Worm (Caenorhabditis elegans): Measurements from ENCODE around the gene nmt-1.

nmt-1 gene

ce11 chrIII:6158642-6159475, 42.7 kb upstream of the nmt-1 start, which contains the start of gene nfm-1 (continued):
- TF ChIP-seq vab-15 (tag; optimal IDR thresholded peaks at IDR 0.05) (peak; percentile 15), sup-37 (GFP tag; optimal IDR thresholded peaks at IDR 0.05) (peak; percentile 10), tlp-1 (tag; optimal IDR thresholded peaks at IDR 0.05) (no peak), unc-62 (GFP tag; optimal IDR thresholded peaks at IDR 0.05) (no peak), swsn-7 (tag; optimal IDR thresholded peaks at IDR 0.05) (peak; percentile 59), fkh-4 (tag; optimal IDR thresholded peaks at IDR 0.05; ENCODE audit: borderline replicate concordance) (no peak), lsy-2 (tag; optimal IDR thresholded peaks at IDR 0.05) (peak; percentile 45 to 73), efl-1 (optimal IDR thresholded peaks at IDR 0.05) (peak; percentile 50 to 62), efl-1 (GFP tag; optimal IDR thresholded peaks at IDR 0.05 in 1 of 2) (peak; percentile 30 to 93), unc-30 (tag; optimal IDR thresholded peaks at IDR 0.05) (no peak), nhr-20 (tag; optimal IDR thresholded peaks at IDR 0.05) (peak; percentile 38), elt-2 (tag; optimal IDR thresholded peaks at IDR 0.05) (peak; percentile 81), snu-23 (GFP tag; optimal IDR thresholded peaks at IDR 0.05) (peak; percentile 66), dsc-1 (tag; optimal IDR thresholded peaks at IDR 0.05) (peak; percentile 60), dpl-1 (GFP tag; optimal IDR thresholded peaks at IDR 0.05) (peak; percentile 13 to 48 (median 26)), C16A3.4 (tag; optimal IDR thresholded peaks at IDR 0.05) (peak; percentile 57), lin-14 (GFP tag; optimal IDR thresholded peaks at IDR 0.05) (peak; percentile 72), nhr-77 (tag; optimal IDR thresholded peaks at IDR 0.05) (peak; percentile 14), nhr-85 (tag) (peak; percentile 73), ceh-88 (GFP tag; IDR thresholded peaks at IDR 0.05) (0 out of 2 replicates have a peak, but pooled peaks have one; percentile 18), skn-1 (tag; optimal IDR thresholded peaks at IDR 0.05) (peak; percentile 24), rnt-1 (tag; optimal IDR thresholded peaks at IDR 0.05) (peak; percentile 63)

ce11 chrIII:6157708-6158321, 41.7 kb upstream of the nmt-1 start, which contains the start of gene anmt-2:
Gene anmt-2 (minus strand): TSS chrIII:6157758.
- TF ChIP-seq C34B4.2 (tag; optimal IDR thresholded peaks at IDR 0.05) (no peak), lin-14 (GFP tag; optimal IDR thresholded peaks at IDR 0.05) (peak; percentile 50), lir-3 (tag; optimal IDR thresholded peaks at IDR 0.05; ENCODE audit: poor library complexity) (no peak), rnt-1 (tag; optimal IDR thresholded peaks at IDR 0.05) (peak; percentile 50), pax-3 (tag; optimal IDR thresholded peaks at IDR 0.05) (no peak), dsc-1 (tag; optimal IDR thresholded peaks at IDR 0.05) (peak; percentile 43), nhr-77 (tag; optimal IDR thresholded peaks at IDR 0.05) (no peak), ceh-82 (tag; optimal IDR thresholded peaks at IDR 0.05) (no peak), sptf-1 (tag; optimal IDR thresholded peaks at IDR 0.05) (no peak), pqm-1 (tag; optimal IDR thresholded peaks at IDR 0.05) (no peak), lin-15B (tag; optimal IDR thresholded peaks at IDR 0.05) (no peak), irx-1 (tag; optimal IDR thresholded peaks at IDR 0.05) (no peak), nhr-20 (tag; optimal IDR thresholded peaks at IDR 0.05) (no peak), ceh-63 (GFP tag; optimal IDR thresholded peaks at IDR 0.05) (no peak), fos-1 (tag; optimal IDR thresholded peaks at IDR 0.05) (no peak), zag-1 (tag; optimal IDR thresholded peaks at IDR 0.05) (no peak), nhr-71 (tag; optimal IDR thresholded peaks at IDR 0.05) (peak; percentile 58), unc-86 (tag; optimal IDR thresholded peaks at IDR 0.05) (no peak), nhr-12 (tag; optimal IDR thresholded peaks at IDR 0.05) (no peak), mdl-1 (tag; optimal IDR thresholded peaks at IDR 0.05) (no peak), nhr-90 (tag; optimal IDR thresholded peaks at IDR 0.05; ENCODE audit: poor library complexity) (no peak), elt-3 (tag; optimal IDR thresholded peaks at IDR 0.05) (no peak), pag-3 (tag; optimal IDR thresholded peaks at IDR 0.05; ENCODE audit: borderline replicate concordance, insufficient read depth) (no peak), C16A3.4 (tag; optimal IDR thresholded peaks at IDR 0.05) (no peak), ces-1 (GFP tag; optimal IDR thresholded peaks at IDR 0.05) (no peak), aly-2 (tag; optimal IDR thresholded peaks at IDR 0.05) (no peak), lin-13 (GFP tag; optimal IDR thresholded peaks at IDR 0.05) (no peak), snu-23 (GFP tag; optimal IDR thresholded peaks at IDR 0.05) (peak; percentile 15), efl-3 (GFP tag; optimal IDR thresholded peaks at IDR 0.05) (no peak), unc-98 (GFP tag; IDR thresholded peaks at IDR 0.05) (no peak), sox-4 (tag; optimal IDR thresholded peaks at IDR 0.05) (no peak), lsy-2 (tag; optimal IDR thresholded peaks at IDR 0.05) (peak in 1 of 2 experiments; percentile 15), mab-9 (GFP tag; IDR thresholded peaks at IDR 0.05) (no peak), zip-4 (GFP tag; optimal IDR thresholded peaks at IDR 0.05) (no peak)

Data from whole organism, L1 larva.